Fruit fly (Drosophila melanogaster): ENCODE results near the gene para.
A peak's percentile ranks its signal among the peaks of the same experiment; 100 is the strongest.

para gene

DNA sequence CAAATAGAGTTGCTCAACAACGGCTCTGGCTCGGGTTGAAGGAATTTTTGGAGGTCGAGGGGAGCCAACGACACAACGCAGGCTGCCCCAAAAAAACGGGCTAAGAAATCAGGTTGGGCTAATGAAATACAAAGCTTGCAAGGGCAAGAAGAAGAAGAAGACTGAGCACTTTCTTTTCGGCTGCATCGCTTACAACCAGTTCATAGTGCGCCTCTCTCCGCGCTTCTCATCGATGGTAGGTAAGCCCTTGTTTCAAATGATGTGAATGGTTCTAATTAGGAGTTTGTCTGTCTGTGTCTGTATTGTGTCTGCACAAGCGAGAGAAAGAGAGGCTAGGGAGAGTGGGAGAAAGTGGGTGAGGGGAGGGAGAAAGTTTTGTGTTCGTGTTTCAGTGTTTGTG is 76.3 kb downstream of the para start:
- TF ChIP-seq Blimp-1 (GFP tag; optimal IDR thresholded peaks at IDR 0.05) (peak; percentile 46), CG6854 (GFP tag; optimal IDR thresholded peaks at IDR 0.05) (no peak)

DNA sequence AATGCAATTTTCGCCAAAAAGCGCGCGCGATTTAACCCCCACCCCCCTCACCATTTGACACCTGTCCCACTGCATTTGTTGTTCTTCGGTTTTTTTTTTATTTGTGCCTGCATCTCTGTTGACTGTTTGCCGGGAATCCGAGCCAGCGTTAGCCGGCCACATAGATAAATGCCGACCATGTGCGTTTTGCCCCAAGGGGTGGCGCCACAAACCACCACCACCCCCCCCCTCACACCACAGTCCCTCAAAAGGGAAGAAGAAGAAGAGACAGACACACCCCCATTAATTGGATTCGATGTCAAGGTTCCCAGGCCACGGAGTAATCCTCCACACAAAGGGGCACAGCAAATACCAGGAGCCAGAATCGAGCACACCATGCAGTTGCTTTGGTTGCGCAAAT is 83.6 kb downstream of the para start:
- TF ChIP-seq Hr4 (GFP tag; optimal IDR thresholded peaks at IDR 0.05) (no peak), Eip75B (GFP tag; optimal IDR thresholded peaks at IDR 0.05) (no peak), Eip93F (GFP tag; optimal IDR thresholded peaks at IDR 0.05) (no peak), CG16779 (tag; optimal IDR thresholded peaks at IDR 0.05) (no peak), svp (GFP tag) (no peak), ss (GFP tag; optimal IDR thresholded peaks at IDR 0.05) (no peak), topi (GFP tag; optimal IDR thresholded peaks at IDR 0.05) (no peak), CG7368 (GFP tag; optimal IDR thresholded peaks at IDR 0.05) (no peak), cyc (GFP tag; optimal IDR thresholded peaks at IDR 0.05) (no peak), vri (GFP tag; optimal IDR thresholded peaks at IDR 0.05) (no peak), CG9139 (GFP tag; optimal IDR thresholded peaks at IDR 0.05) (no peak), spab (GFP tag; optimal IDR thresholded peaks at IDR 0.05) (no peak), Hr39 (GFP tag; optimal IDR thresholded peaks at IDR 0.05) (no peak)

DNA sequence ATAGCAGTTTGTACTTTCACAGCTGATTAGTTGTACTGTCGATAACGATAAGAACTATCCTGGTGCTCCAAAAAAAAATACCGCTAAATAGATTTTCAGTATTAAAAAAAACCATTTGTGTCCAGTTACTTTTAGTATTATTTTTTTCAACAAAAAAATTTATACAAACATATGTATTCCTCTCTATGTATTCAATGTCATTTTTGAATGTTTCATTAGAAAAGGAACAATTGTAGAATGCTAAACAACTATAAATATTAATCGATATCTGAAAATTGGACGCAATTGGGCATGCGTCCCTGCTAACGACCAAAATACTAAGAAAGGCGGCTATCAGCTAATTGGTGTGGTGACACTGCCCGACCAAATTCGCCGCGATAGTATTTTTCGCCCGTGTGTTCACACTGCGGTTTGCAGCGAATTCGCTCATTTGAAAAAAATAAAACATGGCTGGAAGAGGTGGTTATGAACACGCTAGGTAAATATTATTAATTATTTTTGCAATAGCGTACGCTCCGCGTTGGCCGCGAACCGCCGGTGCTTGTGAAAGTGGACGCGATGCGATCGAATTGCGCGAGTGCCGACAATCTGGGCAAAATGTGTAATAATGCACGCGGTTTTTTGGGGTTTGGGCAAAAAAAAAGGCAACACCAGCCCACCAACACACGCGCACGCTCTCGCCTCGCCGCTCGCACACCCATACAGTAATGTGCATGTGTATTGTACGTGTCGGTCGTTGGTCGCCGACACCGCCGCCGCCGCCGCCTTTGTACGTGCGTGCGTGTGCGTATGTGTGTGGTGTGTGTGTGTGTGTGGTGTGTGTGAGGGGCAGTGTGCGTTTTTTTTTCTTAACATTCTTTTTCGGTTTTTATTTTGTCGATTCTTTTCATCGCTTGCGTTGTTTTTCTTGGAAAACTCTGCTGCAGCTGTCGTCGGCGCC is 84.4 kb downstream of the para start, which contains the start of the genes CG34015 and eIF4H1:
TSS of gene CG34015 (minus strand) at position 51 of the 940 bp plus-strand sequence.
TSS of gene eIF4H1 (plus strand) at position 414 of the 940 bp plus-strand sequence.
- TF ChIP-seq acj6 (GFP tag; optimal IDR thresholded peaks at IDR 0.05) (no peak), salr (GFP tag; optimal IDR thresholded peaks at IDR 0.05) (peak in 1 of 2 experiments; percentile 57), esn (GFP tag; optimal IDR thresholded peaks at IDR 0.05) (peak; percentile 1), eg (GFP tag; IDR thresholded peaks at IDR 0.05) (peak; percentile 77; the same call in 1 of the 3 replicates), cyc (GFP tag; optimal IDR thresholded peaks at IDR 0.05) (no peak), Eip75B (GFP tag; optimal IDR thresholded peaks at IDR 0.05) (peak; percentile 28), Met (GFP tag; optimal IDR thresholded peaks at IDR 0.05) (peak; percentile 42), CG8319 (GFP tag; optimal IDR thresholded peaks at IDR 0.05) (no peak), topi (GFP tag; optimal IDR thresholded peaks at IDR 0.05) (peak; percentile 36), net (GFP tag; optimal IDR thresholded peaks at IDR 0.05) (peak; percentile 61), CG6808 (GFP tag; optimal IDR thresholded peaks at IDR 0.05) (peak; percentile 80), Sox15 (GFP tag; optimal IDR thresholded peaks at IDR 0.05) (no peak), CG6854 (GFP tag; optimal IDR thresholded peaks at IDR 0.05) (peak; percentile 80), CG6276 (GFP tag; optimal IDR thresholded peaks at IDR 0.05) (peak; percentile 84), CG16779 (tag; optimal IDR thresholded peaks at IDR 0.05) (peak; percentile 71), achi (GFP tag; optimal IDR thresholded peaks at IDR 0.05) (no peak), CG31627 (GFP tag; optimal IDR thresholded peaks at IDR 0.05) (no peak), Ets21C (GFP tag; optimal IDR thresholded peaks at IDR 0.05) (no peak), CG3919 (GFP tag; optimal IDR thresholded peaks at IDR 0.05) (peak; percentile 8), spab (GFP tag; optimal IDR thresholded peaks at IDR 0.05) (no peak), CG10669 (GFP tag; optimal IDR thresholded peaks at IDR 0.05) (no peak), Smox (GFP tag; optimal IDR thresholded peaks at IDR 0.05) (peak; percentile 11), fd85E (GFP tag; optimal IDR thresholded peaks at IDR 0.05) (no peak), Hr39 (GFP tag; optimal IDR thresholded peaks at IDR 0.05) (no peak), ss (GFP tag; optimal IDR thresholded peaks at IDR 0.05) (peak; percentile 87 to 93), CG6792 (GFP tag; optimal IDR thresholded peaks at IDR 0.05) (peak; percentile 34), CG8632 (GFP tag; optimal IDR thresholded peaks at IDR 0.05) (no peak), OdsH (GFP tag; optimal IDR thresholded peaks at IDR 0.05) (peak; percentile 22), CG6163 (GFP tag; IDR thresholded peaks at IDR 0.05) (peak; percentile 62; the same call in 2 of the 3 replicates), vri (GFP tag; optimal IDR thresholded peaks at IDR 0.05) (peak; percentile 31), CG1621 (tag; optimal IDR thresholded peaks at IDR 0.05) (peak; percentile 62), CG9139 (GFP tag; optimal IDR thresholded peaks at IDR 0.05) (peak; percentile 83), Sox14 (GFP tag; optimal IDR thresholded peaks at IDR 0.05) (peak; percentile 63), Eip78C (GFP tag) (peak; percentile 88), fd59A (GFP tag; optimal IDR thresholded peaks at IDR 0.05) (peak; percentile 43), CG11762 (GFP tag; optimal IDR thresholded peaks at IDR 0.05; ENCODE audit: insufficient read depth) (no peak), CG15336 (GFP tag; IDR thresholded peaks at IDR 0.05) (peak; percentile 77), dac (GFP tag; optimal IDR thresholded peaks at IDR 0.05) (peak; percentile 56), CG7368 (GFP tag; optimal IDR thresholded peaks at IDR 0.05) (no peak), svp (GFP tag) (peak; percentile 84), Ets96B (tag; optimal IDR thresholded peaks at IDR 0.05) (no peak)
